Worm (Caenorhabditis elegans) whole organism, L4 larva: ENCODE data around the gene npl-10.

Experiments used
- ama-1 ChIP-seq: fragments of 150-350 bp; optimal IDR thresholded peaks from 2 replicates; lab custom pipeline; 2014; ENCODE audit warnings: inconsistent platforms, mixed read lengths
- duxl-1 ChIP-seq: sonication (generic microtip); optimal IDR thresholded peaks from 2 replicates; lab custom pipeline; 2016; ENCODE audit warnings: mild to moderate bottlenecking, missing genetic modification characterization, moderate library complexity, missing compliant biosample characterization; ENCODE audit not compliant: poor library complexity
- nhr-25 ChIP-seq: sonication (generic microtip); optimal IDR thresholded peaks from 2 replicates; lab custom pipeline; 2017; ENCODE audit warnings: missing genetic modification characterization, mild to moderate bottlenecking, missing compliant biosample characterization, antibody characterized with exemption, moderate library complexity, borderline replicate concordance; ENCODE audit not compliant: insufficient read depth
- nhr-6 ChIP-seq: fragments of 150-350 bp; optimal IDR thresholded peaks from 2 replicates; lab custom pipeline; 2014; ENCODE audit warnings: missing biosample characterization, missing genetic modification characterization
- php-3 ChIP-seq: fragments of 200-800 bp; sonication (Bioruptor generic); IDR thresholded peaks from 2 replicates; pipeline ENCODE4 v1.3.6; 2022; ENCODE audit warnings: missing genetic modification reagents, missing genetic modification characterization, missing compliant biosample characterization

DNA sequence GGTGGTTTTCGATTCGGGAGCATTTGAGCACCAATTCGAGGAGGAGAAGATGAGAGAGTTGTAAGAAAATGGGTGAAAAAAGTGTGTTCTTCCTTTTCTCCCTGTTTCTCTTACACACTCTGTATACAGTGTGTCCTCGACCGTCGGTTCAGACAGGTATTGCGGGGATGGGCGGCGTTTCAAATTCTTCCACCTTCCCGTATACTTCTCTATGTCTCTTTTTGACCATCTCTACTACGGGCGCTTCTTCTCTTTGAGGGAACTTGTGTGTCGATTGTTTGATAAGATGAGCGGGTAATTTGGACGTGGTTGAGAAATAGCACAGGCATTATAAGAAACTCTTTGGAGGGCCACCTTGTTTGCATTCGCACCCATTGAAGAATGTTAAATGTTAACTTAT is 48.1 kb downstream of the npl-10 start:
- TF ChIP-seq nhr-25 (tag; lab: Kevin White, UChicago) = no peak
- no peak for TF ChIP-seq ama-1 (lab: Kevin White, UChicago)
- TF ChIP-seq duxl-1 (tag; lab: Kevin White, UChicago) = no peak
- no peak for TF ChIP-seq php-3
- peak; percentile 44 for TF ChIP-seq nhr-6 (tag; lab: Kevin White, UChicago)
